Worm (Caenorhabditis elegans) whole organism, midembryonic: Measurements from ENCODE around the gene F23F1.2.

Experiments
- T22C8.4 ChIP-seq: fragments of 200-800 bp; sonication (Bioruptor generic); IDR thresholded peaks from 2 replicates; pipeline ENCODE4 v1.3.6; 2022; ENCODE audit warnings: missing genetic modification characterization, missing compliant biosample characterization
- cog-1 ChIP-seq: sonication (generic microtip); optimal IDR thresholded peaks from 2 replicates; lab custom pipeline; 2016; ENCODE audit warnings: missing genetic modification characterization, missing compliant biosample characterization
- flt-1 ChIP-seq: fragments of 200-800 bp; sonication (Bioruptor generic); IDR thresholded peaks from 2 replicates; pipeline ENCODE4 v1.3.6; 2022; ENCODE audit warnings: missing genetic modification characterization, missing compliant biosample characterization
- klf-2 ChIP-seq: fragments of 200-800 bp; sonication (Bioruptor generic); conservative IDR thresholded peaks from 2 replicates; pipeline ENCODE4 v1.3.6; 2022; ENCODE audit warnings: missing genetic modification reagents, missing genetic modification characterization, missing compliant biosample characterization
- med-1 ChIP-seq: sonication (generic microtip); optimal IDR thresholded peaks from 2 replicates; lab custom pipeline; 2017; ENCODE audit warnings: missing genetic modification characterization, mild to moderate bottlenecking, missing compliant biosample characterization, antibody characterized with exemption, missing genetic modification reagents; ENCODE audit not compliant: insufficient read depth
- ref-1 ChIP-seq: fragments of 200-800 bp; sonication (Bioruptor generic); conservative IDR thresholded peaks from 2 replicates; pipeline ENCODE4 v1.3.6; 2022; ENCODE audit warnings: missing genetic modification reagents, missing genetic modification characterization, missing compliant biosample characterization
- tab-1 ChIP-seq: fragments of 200-800 bp; sonication (Bioruptor generic); IDR thresholded peaks from 2 replicates; pipeline ENCODE4 v1.3.6; 2022; ENCODE audit warnings: missing genetic modification characterization, missing compliant biosample characterization
- ztf-23 ChIP-seq: fragments of 200-800 bp; sonication (Bioruptor generic); IDR thresholded peaks from 2 replicates; pipeline ENCODE4 v1.3.6; 2022; ENCODE audit warnings: missing genetic modification reagents, missing genetic modification characterization, missing compliant biosample characterization
- ztf-29 ChIP-seq: fragments of 200-800 bp; sonication (Bioruptor generic); IDR thresholded peaks from 2 replicates; pipeline ENCODE4 v1.3.6; 2022; ENCODE audit warnings: missing genetic modification reagents, missing genetic modification characterization, missing compliant biosample characterization

F23F1.2 gene

DNA sequence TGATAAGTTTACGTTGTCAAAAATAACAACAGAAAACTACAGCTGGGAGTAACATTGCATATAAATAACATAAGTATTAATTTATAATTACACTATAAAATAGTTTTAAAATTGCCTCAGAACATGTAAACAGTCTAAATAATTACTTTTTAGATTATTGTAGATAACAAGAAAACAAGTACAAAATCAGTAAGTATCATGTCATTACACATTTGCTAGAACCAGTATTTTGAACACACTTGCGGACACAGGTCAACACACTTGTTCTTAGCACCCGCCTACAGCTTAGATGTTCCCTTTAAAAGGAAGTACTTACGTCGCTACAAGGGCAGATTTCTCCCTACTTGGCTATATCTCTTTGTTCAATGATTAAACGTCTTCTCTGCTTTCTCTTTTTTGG is at the start of gene F23F1.2:
Gene F23F1.2, plus strand, starts transcription at position 301 of the 400 bp plus-strand sequence.
- no peak for TF ChIP-seq cog-1
- no peak for TF ChIP-seq ztf-29 (GFP tag; lab: Robert Waterston, UW)
- TF ChIP-seq T22C8.4 = no peak

DNA sequence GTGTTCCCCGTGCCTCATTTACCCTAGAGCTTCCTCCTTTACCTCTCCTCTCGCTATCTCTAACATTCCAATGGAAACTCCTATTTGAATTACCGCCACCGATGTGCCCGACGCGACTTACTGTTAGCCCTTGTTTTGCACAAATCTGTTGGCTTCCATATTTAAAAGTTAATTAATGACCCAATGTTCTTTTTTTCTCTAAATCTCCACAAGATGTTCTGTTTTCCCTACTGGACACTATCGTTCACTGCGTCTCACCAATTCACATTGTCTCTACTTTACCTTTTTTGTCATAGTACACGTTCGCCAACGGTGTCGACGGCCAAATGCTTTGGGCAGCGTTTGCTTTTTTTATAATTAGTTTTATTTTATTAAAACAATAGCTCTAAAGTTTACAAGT is 33.4 kb upstream of the F23F1.2 start:
- TF ChIP-seq klf-2 = no peak
- no peak for TF ChIP-seq med-1 (GFP tag; lab: Kevin White, UChicago)
- no peak for TF ChIP-seq flt-1 (GFP tag; lab: Robert Waterston, UW)
- TF ChIP-seq tab-1 (GFP tag; lab: Robert Waterston, UW) = no peak
- no peak for TF ChIP-seq ztf-29 (GFP tag; lab: Robert Waterston, UW)

DNA sequence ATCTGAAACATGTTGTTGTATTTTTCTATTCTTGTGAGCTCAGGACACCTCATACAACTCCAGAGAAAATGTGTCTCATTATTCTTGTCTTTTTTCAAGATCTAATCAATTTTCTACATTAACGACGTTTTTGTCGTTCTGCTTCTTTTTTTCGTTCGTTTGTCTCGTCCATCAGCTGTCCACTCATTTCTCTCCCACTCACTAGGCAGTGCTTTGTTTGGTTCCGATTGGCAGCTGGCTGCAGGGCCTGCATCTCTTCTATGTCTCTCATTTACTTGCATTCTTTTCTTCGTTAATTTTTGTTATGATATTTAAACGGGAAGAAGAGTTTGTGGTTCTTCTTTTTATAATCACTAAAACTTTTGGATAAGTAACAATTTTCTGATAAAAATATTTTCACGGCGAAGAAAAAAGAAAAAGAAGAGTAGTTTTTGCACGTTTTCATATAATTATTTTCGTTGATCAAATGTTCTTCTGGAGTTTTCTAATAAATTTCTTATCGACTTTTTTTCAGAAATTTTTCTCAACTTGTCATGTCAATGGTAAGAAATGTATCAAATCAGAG is 32.6 kb upstream of the F23F1.2 start, which contains the start of gene 2L52.1:
Gene 2L52.1, plus strand, starts transcription at position 515 of the 565 bp plus-strand sequence.
- TF ChIP-seq ztf-29 (GFP tag; lab: Robert Waterston, UW) (no peak), flt-1 (GFP tag; lab: Robert Waterston, UW) (no peak), cog-1 (no peak), med-1 (GFP tag; lab: Kevin White, UChicago) (no peak), tab-1 (GFP tag; lab: Robert Waterston, UW) (no peak), T22C8.4 (no peak), ref-1 (GFP tag; lab: Robert Waterston, UW) (no peak), ztf-23 (GFP tag; lab: Robert Waterston, UW) (no peak), klf-2 (no peak)

DNA sequence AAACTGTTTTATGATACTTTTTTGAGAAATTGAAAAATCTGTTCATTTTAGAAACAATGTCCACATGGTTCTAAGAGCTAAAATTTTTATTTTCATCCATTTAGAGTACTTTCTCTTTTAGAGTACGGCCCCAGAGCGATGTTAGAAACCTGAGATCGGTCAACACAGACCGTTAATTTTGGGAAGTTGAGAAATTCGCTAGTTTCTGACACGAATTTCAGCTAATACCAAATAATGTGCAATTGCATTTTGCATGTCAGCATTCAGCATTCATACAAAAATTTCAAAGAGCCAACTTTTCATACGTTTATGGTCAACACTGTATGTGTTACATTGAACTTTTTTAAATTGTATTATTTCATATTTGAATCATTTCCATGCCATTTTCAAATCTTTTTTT is 29.2 kb upstream of the F23F1.2 start:
- TF ChIP-seq klf-2 = no peak
- no peak for TF ChIP-seq ztf-23 (GFP tag; lab: Robert Waterston, UW)
- no peak for TF ChIP-seq T22C8.4
- TF ChIP-seq tab-1 (GFP tag; lab: Robert Waterston, UW) = no peak

DNA sequence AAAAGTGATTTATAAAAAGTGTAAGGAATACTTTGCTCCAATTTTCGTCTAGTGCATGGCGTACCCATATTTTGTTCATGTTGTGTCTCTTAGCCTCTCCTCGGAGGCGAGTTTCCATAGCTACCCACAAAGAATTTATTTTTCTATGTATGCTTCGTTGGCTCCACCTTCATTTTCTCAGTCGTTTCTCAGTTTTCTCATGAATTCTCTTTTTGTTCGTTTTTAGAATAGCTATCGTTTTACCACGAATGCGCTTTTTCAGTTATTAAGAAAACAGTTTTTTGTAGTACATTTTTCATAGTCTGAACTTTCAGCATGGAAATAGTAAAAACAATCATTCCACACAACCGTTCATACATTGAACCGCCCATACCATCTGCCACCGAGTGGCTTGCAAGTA is 27.7 kb upstream of the F23F1.2 start, which contains the start of gene osta-1:
Gene osta-1, plus strand, starts transcription at position 309 of the 400 bp plus-strand sequence.
- TF ChIP-seq klf-2 (no peak), ztf-29 (GFP tag; lab: Robert Waterston, UW) (no peak), tab-1 (GFP tag; lab: Robert Waterston, UW) (no peak), T22C8.4 (no peak), cog-1 (no peak), flt-1 (GFP tag; lab: Robert Waterston, UW) (no peak)

DNA sequence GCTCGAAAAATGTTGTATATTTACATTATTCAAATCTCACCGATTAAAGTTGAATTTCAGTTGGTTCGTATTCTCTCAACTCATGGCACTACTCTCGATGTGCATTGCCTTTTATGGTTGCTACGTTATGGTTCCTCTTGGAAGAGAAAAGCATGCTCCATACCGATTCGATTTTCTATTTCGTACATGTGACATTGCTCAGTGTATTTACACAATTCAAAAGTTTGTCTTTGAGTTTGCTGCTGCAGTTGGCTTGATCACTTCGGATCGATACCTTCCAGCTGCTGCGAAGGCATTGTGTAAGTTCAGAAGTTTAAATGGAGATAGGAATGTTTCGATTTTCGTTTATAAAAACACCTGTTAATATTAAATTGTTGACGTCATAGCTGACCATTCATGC is 25.8 kb upstream of the F23F1.2 start:
- TF ChIP-seq flt-1 (GFP tag; lab: Robert Waterston, UW) = no peak
- TF ChIP-seq tab-1 (GFP tag; lab: Robert Waterston, UW) = no peak
- no peak for TF ChIP-seq ztf-23 (GFP tag; lab: Robert Waterston, UW)
- no peak for TF ChIP-seq cog-1
- TF ChIP-seq med-1 (GFP tag; lab: Kevin White, UChicago) = no peak
- no peak for TF ChIP-seq ztf-29 (GFP tag; lab: Robert Waterston, UW)
- no peak for TF ChIP-seq klf-2
- TF ChIP-seq T22C8.4 = no peak
- no peak for TF ChIP-seq ref-1 (GFP tag; lab: Robert Waterston, UW)

DNA sequence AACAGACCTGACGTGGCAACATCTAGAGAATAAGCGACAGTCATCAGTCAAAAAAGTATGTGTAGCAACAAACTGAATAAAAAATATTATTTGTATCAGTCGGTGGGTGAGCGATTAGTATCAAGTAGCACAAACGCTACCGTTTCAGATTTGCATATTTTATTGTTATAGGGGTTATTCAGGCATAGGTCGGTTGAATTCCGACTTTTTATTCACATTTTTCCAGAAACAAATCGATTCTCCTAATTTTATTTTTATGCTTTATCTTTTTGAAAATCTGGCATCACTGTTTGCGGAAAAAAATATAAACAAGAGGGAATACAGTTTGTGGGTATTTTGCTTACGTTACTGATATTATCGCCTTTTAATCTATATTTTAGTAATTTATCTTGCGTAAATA is 22.2 kb upstream of the F23F1.2 start, which contains the start of gene best-4:
Gene best-4, minus strand, starts transcription at position 101 of the 400 bp plus-strand sequence.
- no peak for TF ChIP-seq T22C8.4
- TF ChIP-seq ztf-23 (GFP tag; lab: Robert Waterston, UW) = no peak
- TF ChIP-seq flt-1 (GFP tag; lab: Robert Waterston, UW) = no peak
- TF ChIP-seq cog-1 = no peak
- TF ChIP-seq med-1 (GFP tag; lab: Kevin White, UChicago) = no peak
- TF ChIP-seq klf-2 = no peak
- no peak for TF ChIP-seq tab-1 (GFP tag; lab: Robert Waterston, UW)
- TF ChIP-seq ztf-29 (GFP tag; lab: Robert Waterston, UW) = no peak
- no peak for TF ChIP-seq ref-1 (GFP tag; lab: Robert Waterston, UW)

DNA sequence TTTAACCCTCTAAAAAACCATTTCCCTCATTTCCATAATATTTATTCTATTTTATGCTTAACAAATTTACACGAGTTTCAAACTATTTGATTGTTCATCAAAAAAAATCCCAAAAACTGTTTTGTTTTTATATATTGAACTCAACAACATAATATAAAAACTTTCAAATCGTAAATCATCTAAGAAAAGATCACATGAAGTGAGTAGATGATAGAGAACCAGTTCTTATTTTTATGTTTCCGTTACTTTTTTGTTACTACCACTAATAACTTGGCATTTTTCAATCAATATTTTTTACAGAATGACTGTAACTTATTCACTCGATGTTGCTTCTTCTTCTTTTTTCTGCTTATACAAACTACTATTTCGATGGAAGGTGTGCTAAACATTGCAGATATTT is 21.3 kb upstream of the F23F1.2 start, which contains the start of gene best-3:
Gene best-3, plus strand, starts transcription at position 301 of the 400 bp plus-strand sequence.
- no peak for TF ChIP-seq ref-1 (GFP tag; lab: Robert Waterston, UW)
- no peak for TF ChIP-seq klf-2
- no peak for TF ChIP-seq T22C8.4
- TF ChIP-seq tab-1 (GFP tag; lab: Robert Waterston, UW) = no peak
- no peak for TF ChIP-seq med-1 (GFP tag; lab: Kevin White, UChicago)
- no peak for TF ChIP-seq cog-1

DNA sequence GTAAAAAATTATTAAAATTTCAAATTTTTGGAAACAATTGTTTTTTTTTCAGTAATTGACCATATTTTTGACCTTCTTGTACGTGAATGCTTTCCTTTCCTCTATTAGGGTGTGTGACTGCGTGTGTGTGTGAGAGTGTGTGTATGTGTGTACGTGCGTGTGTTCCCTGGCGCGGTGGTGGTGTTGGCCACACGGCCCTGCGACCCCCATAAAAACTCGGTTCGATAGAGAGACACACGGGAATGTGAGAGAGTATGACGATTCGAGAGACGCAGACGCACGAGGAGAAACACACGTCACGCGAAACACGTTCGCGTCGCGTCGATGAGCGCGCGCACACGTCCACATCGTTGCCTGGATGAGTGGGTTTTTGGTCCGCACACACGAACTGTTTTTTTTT is 15.2 kb upstream of the F23F1.2 start:
- TF ChIP-seq ref-1 (GFP tag; lab: Robert Waterston, UW) (no peak), flt-1 (GFP tag; lab: Robert Waterston, UW) (no peak), tab-1 (GFP tag; lab: Robert Waterston, UW) (no peak), med-1 (GFP tag; lab: Kevin White, UChicago) (no peak), klf-2 (no peak), ztf-23 (GFP tag; lab: Robert Waterston, UW) (peak; percentile 53; the same call in 1 of the 2 replicates), ztf-29 (GFP tag; lab: Robert Waterston, UW) (no peak), cog-1 (peak; percentile 57), T22C8.4 (peak; percentile 32; the same call in 1 of the 2 replicates)

DNA sequence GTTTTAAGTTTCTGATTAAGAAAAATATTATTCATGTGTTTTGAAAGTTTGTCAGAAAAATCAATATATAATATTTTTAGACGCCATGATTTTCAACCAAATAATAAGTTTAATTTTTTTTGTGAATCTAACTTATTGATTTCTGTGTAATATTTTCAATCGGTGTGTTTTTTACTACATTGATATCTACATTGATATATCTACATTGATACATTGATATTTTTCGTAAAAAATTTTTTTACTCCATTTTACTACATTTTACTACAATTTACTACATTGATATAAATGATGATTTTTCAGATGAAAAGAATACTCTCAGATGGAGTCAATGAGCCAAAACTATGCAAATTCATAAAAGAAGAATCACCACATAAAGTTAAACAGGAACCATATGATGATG is 14.8 kb upstream of the F23F1.2 start, which contains the start of gene gmeb-1:
Gene gmeb-1, plus strand, starts transcription at position 301 of the 400 bp plus-strand sequence.
- TF ChIP-seq med-1 (GFP tag; lab: Kevin White, UChicago) = no peak
- TF ChIP-seq cog-1 = no peak
- TF ChIP-seq ztf-23 (GFP tag; lab: Robert Waterston, UW) = no peak
- no peak for TF ChIP-seq tab-1 (GFP tag; lab: Robert Waterston, UW)
- no peak for TF ChIP-seq flt-1 (GFP tag; lab: Robert Waterston, UW)
- no peak for TF ChIP-seq ref-1 (GFP tag; lab: Robert Waterston, UW)
- no peak for TF ChIP-seq ztf-29 (GFP tag; lab: Robert Waterston, UW)
- no peak for TF ChIP-seq T22C8.4
- no peak for TF ChIP-seq klf-2
